Fruit fly (Drosophila melanogaster): ENCODE results near the gene Ccm3.

DNA sequence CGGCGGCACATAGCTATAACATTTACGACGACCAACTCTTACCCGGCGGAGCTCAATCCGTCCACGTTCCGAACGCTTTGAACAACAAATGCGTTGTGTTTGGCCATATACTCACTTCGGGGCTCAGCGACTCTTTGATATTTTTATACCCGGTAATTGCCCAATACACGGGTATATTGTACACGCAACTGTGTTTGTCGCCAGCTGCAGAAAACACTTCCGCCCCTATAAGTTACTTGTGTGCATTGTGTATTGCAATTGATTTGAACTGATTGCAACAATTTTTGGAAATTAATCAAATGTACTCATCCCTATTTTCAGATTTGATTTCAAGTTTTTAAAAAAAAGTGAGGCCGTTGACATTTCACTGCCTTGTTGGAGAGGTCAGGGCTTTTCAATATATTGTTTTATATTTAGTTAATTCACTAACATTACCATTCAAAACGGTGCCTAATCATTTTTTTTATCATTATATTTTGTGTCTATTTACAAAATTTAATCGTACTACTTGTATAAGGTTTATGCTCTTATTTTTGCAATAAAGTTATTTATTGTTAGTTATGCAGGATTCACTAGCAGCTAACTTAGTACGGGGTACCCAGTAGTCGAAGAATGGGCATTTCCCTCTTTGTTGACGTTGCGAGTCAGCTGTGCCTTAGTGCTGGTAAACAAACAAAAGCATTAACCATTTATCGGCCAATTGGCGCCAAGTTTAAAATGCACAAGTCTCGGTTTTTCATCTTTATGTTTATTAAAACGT lies 28.7 kb upstream of the Ccm3 start, which contains the start of gene Nagk:
- TF ChIP-seq CG15073 (GFP tag; optimal IDR thresholded peaks at IDR 0.05): no peak
- peak; percentile 87 for TF ChIP-seq E2f2 (GFP tag; IDR thresholded peaks at IDR 0.05)
- TF ChIP-seq tup (GFP tag; optimal IDR thresholded peaks at IDR 0.05): no peak
- peak; percentile 64 for TF ChIP-seq zfh2 (GFP tag; optimal IDR thresholded peaks at IDR 0.05)
- peak; percentile 11 for TF ChIP-seq disco-r (GFP tag; optimal IDR thresholded peaks at IDR 0.05)
- peak; percentile 71 for TF ChIP-seq CG15011 (GFP tag; optimal IDR thresholded peaks at IDR 0.05)
- TF ChIP-seq az2 (GFP tag; optimal IDR thresholded peaks at IDR 0.05): peak; percentile 72
- TF ChIP-seq chm (GFP tag; IDR thresholded peaks at IDR 0.05): peak; percentile 19; the same call in 1 of the 2 replicates
- peak in 1 of 2 experiments; percentile 48 for TF ChIP-seq Hr78 (GFP tag; optimal IDR thresholded peaks at IDR 0.05)
- peak; percentile 71 for TF ChIP-seq CG4424 (GFP tag; optimal IDR thresholded peaks at IDR 0.05)
- TF ChIP-seq zen (tag; optimal IDR thresholded peaks at IDR 0.05): no peak
- TF ChIP-seq Side (GFP tag; optimal IDR thresholded peaks at IDR 0.05): peak; percentile 69
- no peak for TF ChIP-seq Abd-B (GFP tag; optimal IDR thresholded peaks at IDR 0.05)
- no peak for TF ChIP-seq psq (GFP tag; optimal IDR thresholded peaks at IDR 0.05)
